Worm (Caenorhabditis elegans) whole organism, L2 larva: ENCODE data around the gene F26F12.4.

Experiments
- C34F6.9 ChIP-seq: fragments of 150-350 bp; optimal IDR thresholded peaks from 2 replicates; lab custom pipeline; 2014; ENCODE audit warnings: missing biosample characterization, missing genetic modification characterization
- F13H6.1 ChIP-seq: sonication (generic microtip); optimal IDR thresholded peaks from 2 replicates; lab custom pipeline; 2016; ENCODE audit warnings: missing genetic modification characterization, missing compliant biosample characterization
- R02D3.7 ChIP-seq: fragments of 150-350 bp; optimal IDR thresholded peaks from 2 replicates; lab custom pipeline; 2014; ENCODE audit warnings: missing biosample characterization, missing genetic modification characterization
- Y55F3AM.14 ChIP-seq: fragments of 200-800 bp; sonication (Bioruptor generic); optimal IDR thresholded peaks from 2 replicates; lab custom pipeline; 2018; ENCODE audit warnings: mild to moderate bottlenecking, missing genetic modification characterization, missing compliant biosample characterization
- ZK546.5 ChIP-seq: sonication (generic microtip); optimal IDR thresholded peaks from 2 replicates; lab custom pipeline; 2017; ENCODE audit warnings: missing biosample characterization, missing genetic modification characterization
- alr-1 ChIP-seq: fragments of 150-350 bp; optimal IDR thresholded peaks from 2 replicates; lab custom pipeline; 2014; ENCODE audit warnings: missing biosample characterization, missing genetic modification characterization
- aly-2 ChIP-seq: fragments of 150-350 bp; optimal IDR thresholded peaks from 2 replicates; lab custom pipeline; 2014; ENCODE audit warnings: missing biosample characterization, missing genetic modification characterization
- blmp-1 ChIP-seq: sonication (generic microtip); optimal IDR thresholded peaks from 2 replicates; lab custom pipeline; 2017; ENCODE audit warnings: missing genetic modification characterization, mild to moderate bottlenecking, missing compliant biosample characterization, antibody characterized with exemption, moderate library complexity; ENCODE audit not compliant: insufficient read depth
- ceh-16 ChIP-seq: fragments of 150-350 bp; optimal IDR thresholded peaks from 2 replicates; lab custom pipeline; 2014; ENCODE audit warnings: missing biosample characterization, missing genetic modification characterization
- ceh-82 ChIP-seq: fragments of 150-350 bp; optimal IDR thresholded peaks from 2 replicates; lab custom pipeline; 2014; ENCODE audit warnings: missing biosample characterization, missing genetic modification characterization
- crh-2 ChIP-seq: sonication (generic microtip); optimal IDR thresholded peaks from 2 replicates; lab custom pipeline; 2017; ENCODE audit warnings: missing biosample characterization, missing genetic modification characterization
- egl-27 ChIP-seq: sonication (generic microtip); optimal IDR thresholded peaks from 3 replicates; lab custom pipeline; 2017; ENCODE audit warnings: missing biosample characterization, missing genetic modification reagents, missing genetic modification characterization
- elt-1 ChIP-seq: fragments of 150-350 bp; optimal IDR thresholded peaks from 2 replicates; lab custom pipeline; 2014; ENCODE audit warnings: missing biosample characterization, missing genetic modification characterization
- fos-1 ChIP-seq: fragments of 150-350 bp; optimal IDR thresholded peaks from 2 replicates; lab custom pipeline; 2014; ENCODE audit warnings: missing biosample characterization, missing genetic modification characterization
- lin-13 ChIP-seq: fragments of 150-350 bp; optimal IDR thresholded peaks from 2 replicates; lab custom pipeline; 2014; ENCODE audit warnings: missing biosample characterization, missing genetic modification reagents, missing genetic modification characterization
- lsy-2 ChIP-seq, 2 experiments: fragments of 150-350 bp in 1 of 2; sonication (generic microtip) in 1 of 2; optimal IDR thresholded peaks; 2 replicates each; lab custom pipeline; 2014 to 2017; ENCODE audit warnings: missing biosample characterization in 2 of 2, missing genetic modification characterization in 2 of 2
- mab-5 ChIP-seq: fragments of 150-350 bp; optimal IDR thresholded peaks from 2 replicates; lab custom pipeline; 2014; ENCODE audit warnings: missing biosample characterization, missing genetic modification characterization
- mdl-1 ChIP-seq, 2 experiments: fragments of 150-350 bp in 1 of 2; sonication (generic microtip) in 1 of 2; optimal IDR thresholded peaks; 2 replicates each; lab custom pipeline; 2017; ENCODE audit warnings: missing biosample characterization in 2 of 2, missing genetic modification characterization in 2 of 2
- nhr-10 ChIP-seq: sonication (generic microtip); optimal IDR thresholded peaks from 2 replicates; lab custom pipeline; 2017; ENCODE audit warnings: missing biosample characterization, missing genetic modification characterization
- nhr-11 ChIP-seq: fragments of 150-350 bp; optimal IDR thresholded peaks from 2 replicates; lab custom pipeline; 2014; ENCODE audit warnings: missing biosample characterization, missing genetic modification characterization
- nhr-12 ChIP-seq: fragments of 150-350 bp; optimal IDR thresholded peaks from 2 replicates; lab custom pipeline; 2014; ENCODE audit warnings: missing biosample characterization, missing genetic modification characterization
- nhr-129 ChIP-seq: fragments of 150-350 bp; optimal IDR thresholded peaks from 2 replicates; lab custom pipeline; 2014; ENCODE audit warnings: missing biosample characterization, missing genetic modification characterization
- nhr-21 ChIP-seq: fragments of 150-350 bp; optimal IDR thresholded peaks from 2 replicates; lab custom pipeline; 2014; ENCODE audit warnings: missing biosample characterization, missing genetic modification characterization
- nhr-23 ChIP-seq: fragments of 150-350 bp; optimal IDR thresholded peaks from 2 replicates; lab custom pipeline; 2014; ENCODE audit warnings: missing biosample characterization, missing genetic modification reagents, missing genetic modification characterization
- nhr-237 ChIP-seq: fragments of 150-350 bp; optimal IDR thresholded peaks from 2 replicates; lab custom pipeline; 2014; ENCODE audit warnings: missing biosample characterization, missing genetic modification characterization
- nhr-25 ChIP-seq: fragments of 150-350 bp; sonication (generic microtip); optimal IDR thresholded peaks from 3 replicates; lab custom pipeline; 2014; ENCODE audit warnings: missing biosample characterization, missing genetic modification characterization
- sem-4 ChIP-seq: fragments of 150-350 bp; optimal IDR thresholded peaks from 2 replicates; lab custom pipeline; 2014; ENCODE audit warnings: missing biosample characterization, missing genetic modification reagents, missing genetic modification characterization
- skn-1 ChIP-seq: sonication (generic microtip); optimal IDR thresholded peaks from 2 replicates; lab custom pipeline; 2017; ENCODE audit warnings: missing biosample characterization, missing genetic modification characterization
- sma-3 ChIP-seq: sonication (generic microtip); optimal IDR thresholded peaks from 2 replicates; lab custom pipeline; 2016; ENCODE audit warnings: missing genetic modification reagents, missing genetic modification characterization, missing compliant biosample characterization
- sma-9 ChIP-seq, 2 experiments: fragments of 150-350 bp in 1 of 2; sonication (generic microtip) in 1 of 2; optimal IDR thresholded peaks; 2 replicates each; lab custom pipeline; 2014 to 2016; ENCODE audit warnings: missing genetic modification characterization in 2 of 2, mild to moderate bottlenecking in 1 of 2, missing biosample characterization in 1 of 2, missing compliant biosample characterization in 1 of 2, missing genetic modification reagents in 1 of 2, moderate library complexity in 1 of 2
- unc-39 ChIP-seq: fragments of 150-350 bp; optimal IDR thresholded peaks from 2 replicates; lab custom pipeline; 2014; ENCODE audit warnings: missing biosample characterization, missing genetic modification characterization
- unc-55 ChIP-seq: fragments of 150-350 bp; sonication (generic microtip); optimal IDR thresholded peaks from 3 replicates; lab custom pipeline; 2014; ENCODE audit warnings: missing biosample characterization, missing genetic modification reagents, missing genetic modification characterization
- unc-62 ChIP-seq: fragments of 150-350 bp; optimal IDR thresholded peaks from 2 replicates; lab custom pipeline; 2014; ENCODE audit warnings: missing biosample characterization, missing genetic modification reagents, missing genetic modification characterization
- zag-1 ChIP-seq: fragments of 150-350 bp; optimal IDR thresholded peaks from 2 replicates; lab custom pipeline; 2014; ENCODE audit warnings: missing biosample characterization, missing genetic modification characterization
- ztf-1 ChIP-seq: fragments of 200-800 bp; sonication (Bioruptor generic); conservative IDR thresholded peaks from 2 replicates; pipeline ENCODE4 v1.3.6; 2022; ENCODE audit warnings: missing genetic modification characterization, missing compliant biosample characterization
- ztf-11 ChIP-seq: sonication (generic microtip); optimal IDR thresholded peaks from 2 replicates; lab custom pipeline; 2017; ENCODE audit warnings: missing biosample characterization, missing genetic modification characterization
- ztf-4 ChIP-seq: fragments of 150-350 bp; optimal IDR thresholded peaks from 2 replicates; lab custom pipeline; 2014; ENCODE audit warnings: missing biosample characterization, missing genetic modification characterization

F26F12.4 gene

DNA sequence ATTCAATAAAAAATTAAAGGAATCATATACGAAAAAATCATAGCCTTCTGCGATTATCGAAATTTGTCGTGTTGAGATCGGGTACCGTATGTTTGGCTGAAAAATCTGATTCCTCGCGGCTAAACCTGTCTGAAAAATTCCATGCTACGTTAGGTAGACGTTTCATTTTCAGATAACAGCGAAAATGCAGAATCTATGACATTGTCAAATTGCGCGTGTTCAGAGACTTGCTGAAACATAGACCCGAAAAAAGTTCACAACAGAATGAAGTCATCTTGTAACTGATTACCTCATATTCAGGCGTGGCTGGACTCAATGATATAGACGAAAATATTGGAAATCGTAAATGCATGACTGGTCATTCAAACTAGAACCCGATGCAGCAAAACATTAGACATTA is 35.6 kb downstream of the F26F12.4 start, which contains the start of gene srh-76:
TSS of gene srh-76 (plus strand) at position 301 of the 400 bp plus-strand sequence.
- no peak for TF ChIP-seq unc-62 (GFP tag; lab: Kevin White, UChicago)
- no peak for TF ChIP-seq skn-1 (tag; lab: Kevin White, UChicago)
- no peak for TF ChIP-seq C34F6.9 (tag; lab: Kevin White, UChicago)
- no peak for TF ChIP-seq ceh-16 (tag; lab: Kevin White, UChicago)
- TF ChIP-seq ztf-4 (tag; lab: Kevin White, UChicago) = no peak
- no peak for TF ChIP-seq ceh-82 (tag; lab: Kevin White, UChicago)
- no peak for TF ChIP-seq zag-1
- TF ChIP-seq nhr-237 (tag; lab: Kevin White, UChicago) = no peak
- no peak for TF ChIP-seq ZK546.5 (tag; lab: Kevin White, UChicago)
- no peak for TF ChIP-seq nhr-21 (tag; lab: Kevin White, UChicago)

DNA sequence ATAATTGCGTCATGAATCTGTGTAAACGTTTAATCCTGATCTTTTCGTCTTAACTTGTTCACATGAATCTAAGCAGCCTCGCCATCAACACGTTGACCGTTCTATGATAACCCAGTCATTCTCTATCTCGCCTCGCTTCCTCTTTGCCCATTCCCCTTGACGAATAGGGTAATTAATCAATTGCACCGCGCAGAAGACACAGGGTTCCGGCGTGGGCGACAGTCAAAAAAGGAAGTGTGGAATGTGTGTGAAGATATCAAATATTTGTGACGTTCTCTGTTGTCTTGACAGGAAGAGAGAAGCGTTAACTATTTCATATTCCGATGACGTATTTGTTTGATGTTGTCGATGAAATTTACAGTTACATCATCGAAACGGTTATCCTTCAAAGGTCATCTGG is 36.3 kb downstream of the F26F12.4 start:
- TF ChIP-seq egl-27 (tag; lab: Kevin White, UChicago) (peak; percentile 50), nhr-11 (tag; lab: Kevin White, UChicago) (no peak), Y55F3AM.14 (peak; percentile 55), sma-3 (GFP tag; lab: Kevin White, UChicago) (peak; percentile 89), unc-62 (GFP tag; lab: Kevin White, UChicago) (no peak), ztf-1 (GFP tag; lab: Robert Waterston, UW) (no peak), aly-2 (tag; lab: Kevin White, UChicago) (no peak), mdl-1 (tag; optimal IDR thresholded peaks at IDR 0.05; lab: Kevin White, UChicago) (no peak), F13H6.1 (no peak), blmp-1 (peak; percentile 70), nhr-12 (tag; lab: Kevin White, UChicago) (no peak), mab-5 (tag; lab: Kevin White, UChicago) (peak; percentile 47), C34F6.9 (tag; lab: Kevin White, UChicago) (no peak), fos-1 (tag; lab: Kevin White, UChicago) (peak; percentile 12), lsy-2 (tag; optimal IDR thresholded peaks at IDR 0.05; lab: Kevin White, UChicago) (no peak), ZK546.5 (tag; lab: Kevin White, UChicago) (no peak), ztf-4 (tag; lab: Kevin White, UChicago) (no peak), crh-2 (tag; lab: Kevin White, UChicago) (peak; percentile 23), nhr-25 (tag; lab: Kevin White, UChicago) (peak; percentile 93), sma-9 (GFP tag; optimal IDR thresholded peaks at IDR 0.05; lab: Kevin White, UChicago) (peak; percentile 85), sma-9 (tag; optimal IDR thresholded peaks at IDR 0.05; lab: Kevin White, UChicago) (no peak), nhr-129 (tag; lab: Kevin White, UChicago) (peak; percentile 33), ztf-11 (tag; lab: Kevin White, UChicago) (no peak), nhr-237 (tag; lab: Kevin White, UChicago) (no peak), nhr-23 (tag; lab: Kevin White, UChicago) (no peak), nhr-21 (tag; lab: Kevin White, UChicago) (peak; percentile 94), R02D3.7 (no peak), alr-1 (tag; lab: Kevin White, UChicago) (no peak), unc-55 (no peak), sem-4 (tag; lab: Kevin White, UChicago) (peak; percentile 8), nhr-10 (tag; lab: Kevin White, UChicago) (no peak)

DNA sequence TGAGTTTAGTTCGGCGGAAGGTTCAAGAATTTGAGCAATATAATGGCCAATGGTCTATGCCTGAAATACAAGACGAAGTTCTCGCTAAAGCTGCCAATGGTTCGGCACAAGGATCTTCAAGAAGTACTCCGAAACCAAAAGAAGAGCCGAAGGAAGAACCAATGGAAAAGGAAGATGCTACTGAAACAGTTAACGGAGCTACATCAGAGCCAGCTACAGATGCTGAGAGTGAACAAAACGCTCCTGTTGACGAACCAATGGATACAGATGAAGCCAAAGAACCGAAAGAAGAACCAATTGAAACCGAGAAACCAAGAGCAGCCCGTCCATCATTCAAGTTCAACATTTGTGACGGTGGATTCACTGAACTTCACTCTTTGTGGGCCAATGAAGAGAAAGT is 37.9 kb downstream of the F26F12.4 start:
- TF ChIP-seq unc-55 (no peak), alr-1 (tag; lab: Kevin White, UChicago) (no peak), unc-39 (tag; lab: Kevin White, UChicago) (no peak), elt-1 (tag; lab: Kevin White, UChicago) (no peak), mab-5 (tag; lab: Kevin White, UChicago) (no peak), nhr-12 (tag; lab: Kevin White, UChicago) (no peak)

DNA sequence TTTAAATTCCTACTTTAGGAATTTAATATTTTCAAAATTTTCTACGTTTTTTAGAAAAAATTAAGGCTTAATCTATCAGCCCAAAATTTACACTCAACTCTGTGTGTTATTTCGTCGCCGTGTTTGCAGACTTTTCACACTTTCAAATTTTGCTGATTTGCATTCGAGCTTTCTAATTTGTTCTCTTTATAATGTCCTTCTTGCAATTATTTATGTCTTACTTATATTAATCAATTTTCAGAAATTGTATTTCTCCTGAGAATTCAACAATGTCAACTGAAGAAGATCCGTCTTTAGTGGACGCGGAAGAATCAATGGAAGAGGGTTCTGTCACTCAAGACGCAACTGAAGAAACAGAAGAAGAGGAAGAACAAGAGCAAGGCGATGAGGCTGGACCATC is 42.5 kb downstream of the F26F12.4 start, which contains the start of gene let-418:
TSS of gene let-418 (plus strand) at position 242 of the 400 bp plus-strand sequence.
- no peak for TF ChIP-seq lin-13 (GFP tag; lab: Kevin White, UChicago)
- TF ChIP-seq egl-27 (tag; lab: Kevin White, UChicago) = no peak
